Worm (Caenorhabditis elegans) whole organism, young adult: ENCODE measurements around the gene rab-18.

Source experiments
- mes-4 ChIP-seq: sonication (generic microtip); optimal IDR thresholded peaks from 2 replicates; lab custom pipeline; 2016; ENCODE audit warnings: missing genotype, missing genetic modification characterization, missing compliant biosample characterization
- sptf-2 ChIP-seq: fragments of 200-800 bp; sonication (Bioruptor generic); optimal IDR thresholded peaks from 2 replicates; lab custom pipeline; 2018; ENCODE audit warnings: mild to moderate bottlenecking, missing genetic modification characterization, missing compliant biosample characterization
- ztf-22 ChIP-seq: fragments of 200-800 bp; sonication (Bioruptor generic); optimal IDR thresholded peaks from 2 replicates; lab custom pipeline; 2018; ENCODE audit warnings: mild to moderate bottlenecking, missing genetic modification characterization, moderate library complexity, missing compliant biosample characterization

ce11 chrIII:1099523-1099922, 18.9 kb upstream of the rab-18 start:
- TF ChIP-seq ztf-22 = no peak
- no peak for TF ChIP-seq sptf-2 (GFP tag; lab: Kevin White, UChicago)
- no peak for TF ChIP-seq mes-4
